In genomic region chr2L:7976738-7977137, dm6 we compare ENCODE assay signal across 1 fruit fly cellular context.
TF ChIP-seq lines count a peak whose summit lies in the region.

No protein-coding gene starts in this region.

TF ChIP-seq in whole organism, embryonic, 481 proteins besides CTCF, POLR2A, EP300 and RAD21 (continued from another document and continues in another):
- no peak for TF ChIP-seq Atf6 (GFP tag; IDR thresholded peaks at IDR 0.05; lab: Robert Waterston, UW)
- no peak for TF ChIP-seq fd64A (GFP tag; optimal IDR thresholded peaks at IDR 0.05; lab: Kevin White, UChicago)
- TF ChIP-seq CG10543 (GFP tag; optimal IDR thresholded peaks at IDR 0.05; lab: Kevin White, UChicago): peak; percentile 23
- TF ChIP-seq wor (GFP tag; IDR thresholded peaks at IDR 0.05; lab: Robert Waterston, UW): no peak
- TF ChIP-seq CG10321 (GFP tag; IDR thresholded peaks at IDR 0.05; lab: Robert Waterston, UW): peak; percentile 44; the same call in 1 of the 2 replicates
- no peak for TF ChIP-seq cad (GFP tag; optimal IDR thresholded peaks at IDR 0.05; lab: Kevin White, UChicago)
- no peak for TF ChIP-seq Sin3A (optimal IDR thresholded peaks at IDR 0.05; lab: Kevin White, UChicago)
- peak; percentile 2 for TF ChIP-seq Jarid2 (GFP tag; optimal IDR thresholded peaks at IDR 0.05; lab: Kevin White, UChicago)
- TF ChIP-seq CG18599 (GFP tag; optimal IDR thresholded peaks at IDR 0.05; lab: Kevin White, UChicago): no peak
- no peak for TF ChIP-seq ab (GFP tag; optimal IDR thresholded peaks at IDR 0.05; lab: Kevin White, UChicago)
- no peak for TF ChIP-seq CG8944 (GFP tag; optimal IDR thresholded peaks at IDR 0.05; lab: Kevin White, UChicago)
- peak; percentile 5 for TF ChIP-seq her (GFP tag; optimal IDR thresholded peaks at IDR 0.05; lab: Kevin White, UChicago)
- no peak for TF ChIP-seq gem (tag; optimal IDR thresholded peaks at IDR 0.05; lab: Kevin White, UChicago)
- TF ChIP-seq Mes4 (GFP tag; optimal IDR thresholded peaks at IDR 0.05; lab: Kevin White, UChicago): no peak
- TF ChIP-seq tap (tag; optimal IDR thresholded peaks at IDR 0.05; lab: Kevin White, UChicago): no peak
- no peak for TF ChIP-seq CG5245 (GFP tag; optimal IDR thresholded peaks at IDR 0.05; lab: Kevin White, UChicago)
- peak; percentile 64 for TF ChIP-seq Adf1 (GFP tag; IDR thresholded peaks at IDR 0.05; lab: Robert Waterston, UW)
- no peak for TF ChIP-seq CG9609 (GFP tag; optimal IDR thresholded peaks at IDR 0.05; lab: Kevin White, UChicago)
- TF ChIP-seq MESR4 (GFP tag; optimal IDR thresholded peaks at IDR 0.05; lab: Kevin White, UChicago): no peak
- TF ChIP-seq CG15479 (GFP tag; optimal IDR thresholded peaks at IDR 0.05; lab: Kevin White, UChicago): no peak
- TF ChIP-seq Antp (GFP tag; optimal IDR thresholded peaks at IDR 0.05; lab: Kevin White, UChicago): no peak
- no peak for TF ChIP-seq CG10147 (GFP tag; optimal IDR thresholded peaks at IDR 0.05; lab: Kevin White, UChicago)
- TF ChIP-seq Trl (optimal IDR thresholded peaks at IDR 0.05; lab: Kevin White, UChicago): peak; percentile 66 to 81
- no peak for TF ChIP-seq Trl (GFP tag; optimal IDR thresholded peaks at IDR 0.05; lab: Kevin White, UChicago)
- TF ChIP-seq Lpt (GFP tag; optimal IDR thresholded peaks at IDR 0.05; lab: Kevin White, UChicago): no peak
- no peak for TF ChIP-seq CG31441 (GFP tag; IDR thresholded peaks at IDR 0.05; lab: Robert Waterston, UW)
- TF ChIP-seq NC2β (GFP tag; optimal IDR thresholded peaks at IDR 0.05; lab: Kevin White, UChicago): no peak
- TF ChIP-seq CG4424 (GFP tag; optimal IDR thresholded peaks at IDR 0.05; lab: Kevin White, UChicago): no peak
- TF ChIP-seq chn (GFP tag; optimal IDR thresholded peaks at IDR 0.05; lab: Kevin White, UChicago): no peak
- TF ChIP-seq org-1 (GFP tag; optimal IDR thresholded peaks at IDR 0.05; lab: Kevin White, UChicago): no peak
- TF ChIP-seq stwl (tag; optimal IDR thresholded peaks at IDR 0.05; lab: Kevin White, UChicago): no peak
- no peak for TF ChIP-seq psq (GFP tag; optimal IDR thresholded peaks at IDR 0.05; lab: Kevin White, UChicago)
- no peak for TF ChIP-seq CG16815 (GFP tag; optimal IDR thresholded peaks at IDR 0.05; lab: Kevin White, UChicago)
- no peak for TF ChIP-seq CG13775 (GFP tag; optimal IDR thresholded peaks at IDR 0.05; lab: Kevin White, UChicago)
- no peak for TF ChIP-seq lab (GFP tag; optimal IDR thresholded peaks at IDR 0.05; lab: Kevin White, UChicago)
- no peak for TF ChIP-seq NFAT (GFP tag; IDR thresholded peaks at IDR 0.05; lab: Robert Waterston, UW)
- TF ChIP-seq caup (GFP tag; optimal IDR thresholded peaks at IDR 0.05; lab: Kevin White, UChicago; ENCODE audit: severe bottlenecking): no peak
- TF ChIP-seq kay (GFP tag; optimal IDR thresholded peaks at IDR 0.05; lab: Kevin White, UChicago): no peak
- TF ChIP-seq CG2712 (tag; optimal IDR thresholded peaks at IDR 0.05; lab: Kevin White, UChicago): no peak
- no peak for TF ChIP-seq CG12104 (GFP tag; optimal IDR thresholded peaks at IDR 0.05; lab: Kevin White, UChicago)
- TF ChIP-seq ap (GFP tag; IDR thresholded peaks at IDR 0.05; lab: Robert Waterston, UW): no peak
- TF ChIP-seq al (GFP tag; IDR thresholded peaks at IDR 0.05; lab: Robert Waterston, UW): no peak
- peak; percentile 7; the same call in 1 of the 2 replicates for TF ChIP-seq CG32532 (GFP tag; IDR thresholded peaks at IDR 0.05; lab: Robert Waterston, UW)
- TF ChIP-seq Hmr (GFP tag; optimal IDR thresholded peaks at IDR 0.05; lab: Kevin White, UChicago): no peak
- TF ChIP-seq CG11247 (GFP tag; IDR thresholded peaks at IDR 0.05; lab: Robert Waterston, UW): no peak
- no peak for TF ChIP-seq sc (optimal IDR thresholded peaks at IDR 0.05; lab: Kevin White, UChicago)
- no peak for TF ChIP-seq sc (GFP tag; optimal IDR thresholded peaks at IDR 0.05; lab: Kevin White, UChicago)
- no peak for TF ChIP-seq sim (GFP tag; IDR thresholded peaks at IDR 0.05; lab: Robert Waterston, UW)
- TF ChIP-seq CG13424 (tag; optimal IDR thresholded peaks at IDR 0.05; lab: Kevin White, UChicago): no peak
- TF ChIP-seq CG10959 (GFP tag; IDR thresholded peaks at IDR 0.05; lab: Robert Waterston, UW): no peak
- TF ChIP-seq CG4328 (GFP tag; optimal IDR thresholded peaks at IDR 0.05; lab: Kevin White, UChicago): no peak
- no peak for TF ChIP-seq Hand (GFP tag; optimal IDR thresholded peaks at IDR 0.05; lab: Kevin White, UChicago)
- TF ChIP-seq Ravus (GFP tag; IDR thresholded peaks at IDR 0.05; lab: Robert Waterston, UW): no peak
- TF ChIP-seq CG9215 (GFP tag; IDR thresholded peaks at IDR 0.05; lab: Robert Waterston, UW): no peak
- no peak for TF ChIP-seq CG2678 (tag; optimal IDR thresholded peaks at IDR 0.05; lab: Kevin White, UChicago)
- TF ChIP-seq CG17802 (tag; optimal IDR thresholded peaks at IDR 0.05; lab: Kevin White, UChicago): no peak
- TF ChIP-seq stc (GFP tag; IDR thresholded peaks at IDR 0.05; lab: Robert Waterston, UW): no peak
- TF ChIP-seq lilli (GFP tag; optimal IDR thresholded peaks at IDR 0.05; lab: Kevin White, UChicago): no peak
- TF ChIP-seq CG7556 (GFP tag; optimal IDR thresholded peaks at IDR 0.05; lab: Kevin White, UChicago): no peak
- no peak for TF ChIP-seq CG8359 (GFP tag; optimal IDR thresholded peaks at IDR 0.05; lab: Kevin White, UChicago; ENCODE audit: borderline replicate concordance)
- no peak for TF ChIP-seq CG10654 (GFP tag; optimal IDR thresholded peaks at IDR 0.05; lab: Kevin White, UChicago)
- no peak for TF ChIP-seq CG18476 (GFP tag; optimal IDR thresholded peaks at IDR 0.05; lab: Kevin White, UChicago)
- TF ChIP-seq Dfd (GFP tag; optimal IDR thresholded peaks at IDR 0.05; lab: Kevin White, UChicago): peak; percentile 43 to 91
- TF ChIP-seq danr (GFP tag; IDR thresholded peaks at IDR 0.05; lab: Robert Waterston, UW): no peak
- no peak for TF ChIP-seq Max (GFP tag; optimal IDR thresholded peaks at IDR 0.05; lab: Kevin White, UChicago)
- TF ChIP-seq fru (optimal IDR thresholded peaks at IDR 0.05; lab: Kevin White, UChicago): no peak
- no peak for TF ChIP-seq Dad (GFP tag; optimal IDR thresholded peaks at IDR 0.05; lab: Kevin White, UChicago)
- TF ChIP-seq corto (GFP tag; optimal IDR thresholded peaks at IDR 0.05; lab: Kevin White, UChicago): no peak
- TF ChIP-seq chm (GFP tag; IDR thresholded peaks at IDR 0.05; lab: Robert Waterston, UW): peak; percentile 36; the same call in 1 of the 2 replicates
- TF ChIP-seq CG17359 (tag; optimal IDR thresholded peaks at IDR 0.05; lab: Kevin White, UChicago): no peak
- no peak for TF ChIP-seq CG11723 (GFP tag; optimal IDR thresholded peaks at IDR 0.05; lab: Kevin White, UChicago)
- TF ChIP-seq gcm (GFP tag; optimal IDR thresholded peaks at IDR 0.05; lab: Kevin White, UChicago): no peak
- TF ChIP-seq abd-A (tag; optimal IDR thresholded peaks at IDR 0.05; lab: Kevin White, UChicago): peak; percentile 8
- TF ChIP-seq CG11695 (GFP tag; IDR thresholded peaks at IDR 0.05; lab: Robert Waterston, UW): no peak
- TF ChIP-seq gcm2 (GFP tag; optimal IDR thresholded peaks at IDR 0.05; lab: Kevin White, UChicago): no peak
- no peak for TF ChIP-seq gce (GFP tag; IDR thresholded peaks at IDR 0.05; lab: Robert Waterston, UW)
- TF ChIP-seq CG2116 (GFP tag; optimal IDR thresholded peaks at IDR 0.05; lab: Kevin White, UChicago): no peak
- no peak for TF ChIP-seq Vsx1 (GFP tag; optimal IDR thresholded peaks at IDR 0.05; lab: Kevin White, UChicago)
- no peak for TF ChIP-seq Ada2b (GFP tag; IDR thresholded peaks at IDR 0.05; lab: Robert Waterston, UW)
- TF ChIP-seq nom (GFP tag; optimal IDR thresholded peaks at IDR 0.05; lab: Kevin White, UChicago): no peak
- no peak for TF ChIP-seq sisA (GFP tag; IDR thresholded peaks at IDR 0.05; lab: Robert Waterston, UW)
- TF ChIP-seq CG31224 (GFP tag; IDR thresholded peaks at IDR 0.05; lab: Robert Waterston, UW): no peak
- TF ChIP-seq sr (GFP tag; IDR thresholded peaks at IDR 0.05; lab: Robert Waterston, UW): no peak
- no peak for TF ChIP-seq CG34376 (GFP tag; optimal IDR thresholded peaks at IDR 0.05; lab: Kevin White, UChicago)
- TF ChIP-seq Ssrp (tag; optimal IDR thresholded peaks at IDR 0.05; lab: Kevin White, UChicago): no peak
- TF ChIP-seq CG34422 (GFP tag; IDR thresholded peaks at IDR 0.05; lab: Robert Waterston, UW): peak; percentile 71; the same call in 1 of the 3 replicates
- peak in 1 of 3 experiments; percentile 90 for TF ChIP-seq Stat92E (GFP tag; optimal IDR thresholded peaks at IDR 0.05; lab: Kevin White, UChicago)
- TF ChIP-seq scrt (GFP tag; optimal IDR thresholded peaks at IDR 0.05; lab: Kevin White, UChicago): no peak
- no peak for TF ChIP-seq dmrt99B (tag; optimal IDR thresholded peaks at IDR 0.05; lab: Kevin White, UChicago)
- TF ChIP-seq CkIIα-i1 (GFP tag; IDR thresholded peaks at IDR 0.05; lab: Robert Waterston, UW): no peak
- TF ChIP-seq CG4820 (GFP tag; optimal IDR thresholded peaks at IDR 0.05; lab: Kevin White, UChicago): no peak
- TF ChIP-seq B-H1 (GFP tag; IDR thresholded peaks at IDR 0.05; lab: Robert Waterston, UW): no peak
- no peak for TF ChIP-seq aop (GFP tag; IDR thresholded peaks at IDR 0.05; lab: Robert Waterston, UW)
- no peak for TF ChIP-seq CG1529 (GFP tag; optimal IDR thresholded peaks at IDR 0.05; lab: Kevin White, UChicago)
- no peak for TF ChIP-seq CG11093 (GFP tag; IDR thresholded peaks at IDR 0.05; lab: Robert Waterston, UW)
- TF ChIP-seq Opbp (GFP tag; IDR thresholded peaks at IDR 0.05; lab: Robert Waterston, UW; ENCODE audit: partially characterized antibody): 0 out of 3 replicates have a peak, but pooled peaks have one; percentile 32
- no peak for TF ChIP-seq NK7.1 (GFP tag; optimal IDR thresholded peaks at IDR 0.05; lab: Kevin White, UChicago)
- TF ChIP-seq Eip74EF (GFP tag; optimal IDR thresholded peaks at IDR 0.05; lab: Kevin White, UChicago): no peak
- no peak for TF ChIP-seq Bdp1 (GFP tag; optimal IDR thresholded peaks at IDR 0.05; lab: Kevin White, UChicago)
- no peak for TF ChIP-seq CG34224 (GFP tag; IDR thresholded peaks at IDR 0.05; lab: Robert Waterston, UW; ENCODE audit: partially characterized antibody)
- no peak for TF ChIP-seq grn (GFP tag; optimal IDR thresholded peaks at IDR 0.05; lab: Kevin White, UChicago)
- TF ChIP-seq Lhr (GFP tag; optimal IDR thresholded peaks at IDR 0.05; lab: Kevin White, UChicago): no peak
- no peak for TF ChIP-seq tio (GFP tag; optimal IDR thresholded peaks at IDR 0.05; lab: Kevin White, UChicago)
- TF ChIP-seq Asciz (GFP tag; optimal IDR thresholded peaks at IDR 0.05; lab: Kevin White, UChicago): no peak
- TF ChIP-seq CG32772 (GFP tag; IDR thresholded peaks at IDR 0.05; lab: Robert Waterston, UW): no peak
- no peak for TF ChIP-seq CG17385 (GFP tag; optimal IDR thresholded peaks at IDR 0.05; lab: Kevin White, UChicago)
- no peak for TF ChIP-seq cato (GFP tag; optimal IDR thresholded peaks at IDR 0.05; lab: Kevin White, UChicago; ENCODE audit: borderline replicate concordance)
- no peak for TF ChIP-seq lov (optimal IDR thresholded peaks at IDR 0.05; lab: Kevin White, UChicago)
- TF ChIP-seq lov (GFP tag; IDR thresholded peaks at IDR 0.05; lab: Robert Waterston, UW): 0 out of 3 replicates have a peak, but pooled peaks have one; percentile 45
- no peak for TF ChIP-seq ttk (GFP tag; IDR thresholded peaks at IDR 0.05; lab: Robert Waterston, UW)
- no peak for TF ChIP-seq dpn (GFP tag; optimal IDR thresholded peaks at IDR 0.05; lab: Kevin White, UChicago)
- TF ChIP-seq oc (tag; optimal IDR thresholded peaks at IDR 0.05; lab: Kevin White, UChicago): no peak
- no peak for TF ChIP-seq CG15514 (GFP tag; optimal IDR thresholded peaks at IDR 0.05; lab: Kevin White, UChicago)
- TF ChIP-seq Six4 (GFP tag; optimal IDR thresholded peaks at IDR 0.05; lab: Kevin White, UChicago): no peak
- no peak for TF ChIP-seq tgo (GFP tag; IDR thresholded peaks at IDR 0.05; lab: Robert Waterston, UW)
- no peak for TF ChIP-seq CG7357 (GFP tag; IDR thresholded peaks at IDR 0.05; lab: Robert Waterston, UW)
- TF ChIP-seq Sry-β (GFP tag; optimal IDR thresholded peaks at IDR 0.05; lab: Kevin White, UChicago): no peak
- TF ChIP-seq Spps (tag; optimal IDR thresholded peaks at IDR 0.05; lab: Kevin White, UChicago): no peak
- TF ChIP-seq CG12236 (GFP tag; optimal IDR thresholded peaks at IDR 0.05; lab: Kevin White, UChicago): no peak
- TF ChIP-seq ERR (GFP tag; optimal IDR thresholded peaks at IDR 0.05; lab: Kevin White, UChicago): no peak
- no peak for TF ChIP-seq ac (GFP tag; optimal IDR thresholded peaks at IDR 0.05; lab: Kevin White, UChicago)
- no peak for TF ChIP-seq E2f1 (GFP tag; IDR thresholded peaks at IDR 0.05; lab: Robert Waterston, UW)
- peak; percentile 34 for TF ChIP-seq CG12769 (tag; optimal IDR thresholded peaks at IDR 0.05; lab: Kevin White, UChicago)
- no peak for TF ChIP-seq CG12659 (GFP tag; optimal IDR thresholded peaks at IDR 0.05; lab: Kevin White, UChicago)
- TF ChIP-seq klu (GFP tag; IDR thresholded peaks at IDR 0.05; lab: Robert Waterston, UW): no peak
- no peak for TF ChIP-seq Dp (GFP tag; optimal IDR thresholded peaks at IDR 0.05; lab: Kevin White, UChicago)
- TF ChIP-seq CG17829 (tag; optimal IDR thresholded peaks at IDR 0.05; lab: Kevin White, UChicago): no peak
- TF ChIP-seq CG18262 (tag; optimal IDR thresholded peaks at IDR 0.05; lab: Kevin White, UChicago): no peak
- TF ChIP-seq CG9817 (tag; optimal IDR thresholded peaks at IDR 0.05; lab: Kevin White, UChicago): no peak
- TF ChIP-seq fd3F (GFP tag; optimal IDR thresholded peaks at IDR 0.05; lab: Kevin White, UChicago): no peak
- TF ChIP-seq Aef1 (GFP tag; IDR thresholded peaks at IDR 0.05; lab: Robert Waterston, UW): peak; percentile 72; the same call in 2 of the 3 replicates
- no peak for TF ChIP-seq run (tag; optimal IDR thresholded peaks at IDR 0.05; lab: Kevin White, UChicago)
- no peak for TF ChIP-seq CG4404 (GFP tag; IDR thresholded peaks at IDR 0.05; lab: Robert Waterston, UW)
- peak; percentile 17 for TF ChIP-seq CG13624 (GFP tag; optimal IDR thresholded peaks at IDR 0.05; lab: Kevin White, UChicago)
- no peak for TF ChIP-seq CG10431 (GFP tag; optimal IDR thresholded peaks at IDR 0.05; lab: Kevin White, UChicago)
- TF ChIP-seq ranshi (GFP tag; IDR thresholded peaks at IDR 0.05; lab: Robert Waterston, UW): no peak
- TF ChIP-seq insv (GFP tag; optimal IDR thresholded peaks at IDR 0.05; lab: Kevin White, UChicago): no peak
- no peak for TF ChIP-seq CG17186 (GFP tag; optimal IDR thresholded peaks at IDR 0.05; lab: Kevin White, UChicago)
- peak; percentile 15 for TF ChIP-seq CG3163 (GFP tag; optimal IDR thresholded peaks at IDR 0.05; lab: Kevin White, UChicago)
- no peak for TF ChIP-seq CG13894 (tag; optimal IDR thresholded peaks at IDR 0.05; lab: Kevin White, UChicago)
